Fruit fly (Drosophila melanogaster) whole organism: ENCODE measurements around the gene Grip163.

ENCODE experiments used
- CG8478 ChIP-seq: fragments of >200 bp; optimal IDR thresholded peaks from 2 replicates; lab custom pipeline; 2018; ENCODE audit warnings: inconsistent platforms
- Dll ChIP-seq: fragments of >200 bp; optimal IDR thresholded peaks from 2 replicates; lab custom pipeline; 2017
- EcR ChIP-seq, 2 experiments: fragments of >200 bp; optimal IDR thresholded peaks; 2 replicates each; lab custom pipeline; 2017; ENCODE audit warnings: missing biosample characterization in 2 of 2, missing genetic modification characterization in 2 of 2, missing genetic modification reagents in 2 of 2
- pan ChIP-seq: fragments of >200 bp; optimal IDR thresholded peaks from 2 replicates; lab custom pipeline; 2017
- psq ChIP-seq: fragments of >200 bp; optimal IDR thresholded peaks from 2 replicates; lab custom pipeline; 2017
- usp ChIP-seq: fragments of >200 bp; optimal IDR thresholded peaks from 2 replicates; lab custom pipeline; 2017; ENCODE audit warnings: missing biosample characterization, missing genetic modification characterization, mixed read lengths

Gene Grip163

dm6 chr3L:12023137-12023792 lies 25.3 kb upstream of the Grip163 start:
- TF ChIP-seq EcR (GFP tag; optimal IDR thresholded peaks at IDR 0.05; lab: Kevin White, UChicago) (no peak), psq (lab: Kevin White, UChicago) (no peak), CG8478 (lab: Kevin White, UChicago) (no peak), pan (lab: Kevin White, UChicago) (no peak), Dll (lab: Kevin White, UChicago) (no peak), usp (no peak)

- TF ChIP-seq usp (no peak), psq (lab: Kevin White, UChicago) (no peak)
These were observed 24.0 kb upstream of the Grip163 start for dm6 chr3L:12021903-12022302.

dm6 chr3L:12016186-12016585 lies 18.2 kb upstream of the Grip163 start:
- TF ChIP-seq psq (lab: Kevin White, UChicago) (no peak), CG8478 (lab: Kevin White, UChicago) (no peak), usp (no peak), EcR (GFP tag; optimal IDR thresholded peaks at IDR 0.05; lab: Kevin White, UChicago) (no peak)

- TF ChIP-seq CG8478 (lab: Kevin White, UChicago) = no peak
- TF ChIP-seq usp = no peak
- no peak for TF ChIP-seq Dll (lab: Kevin White, UChicago)
- no peak for TF ChIP-seq pan (lab: Kevin White, UChicago)
- no peak for TF ChIP-seq psq (lab: Kevin White, UChicago)
- TF ChIP-seq EcR (GFP tag; optimal IDR thresholded peaks at IDR 0.05; lab: Kevin White, UChicago) = no peak
These were observed 16.3 kb upstream of the Grip163 start for dm6 chr3L:12014272-12014671.

- no peak for TF ChIP-seq usp
- TF ChIP-seq psq (lab: Kevin White, UChicago) = no peak
These were observed 15.8 kb upstream of the Grip163 start for dm6 chr3L:12013698-12014097.

dm6 chr3L:12007945-12008344 lies 10.0 kb upstream of the Grip163 start:
- TF ChIP-seq CG8478 (lab: Kevin White, UChicago) (no peak), EcR (GFP tag; optimal IDR thresholded peaks at IDR 0.05; lab: Kevin White, UChicago) (no peak), psq (lab: Kevin White, UChicago) (no peak), usp (no peak), Dll (lab: Kevin White, UChicago) (no peak), pan (lab: Kevin White, UChicago) (no peak)

- TF ChIP-seq pan (lab: Kevin White, UChicago) (no peak), CG8478 (lab: Kevin White, UChicago) (no peak), EcR (GFP tag; optimal IDR thresholded peaks at IDR 0.05; lab: Kevin White, UChicago) (no peak), usp (no peak), psq (lab: Kevin White, UChicago) (no peak), Dll (lab: Kevin White, UChicago) (no peak)
These were observed 6.2 kb upstream of the Grip163 start for dm6 chr3L:12004136-12004535.

- TF ChIP-seq CG8478 (lab: Kevin White, UChicago) = no peak
- no peak for TF ChIP-seq psq (lab: Kevin White, UChicago)
- no peak for TF ChIP-seq Dll (lab: Kevin White, UChicago)
- no peak for TF ChIP-seq usp
- no peak for TF ChIP-seq pan (lab: Kevin White, UChicago)
- TF ChIP-seq EcR (GFP tag; optimal IDR thresholded peaks at IDR 0.05; lab: Kevin White, UChicago) = no peak
These were observed 5.5 kb upstream of the Grip163 start for dm6 chr3L:12003457-12003856.

- TF ChIP-seq psq (lab: Kevin White, UChicago) (no peak), pan (lab: Kevin White, UChicago) (no peak)
These were observed 4.6 kb upstream of the Grip163 start, which contains the start of the genes Pop2 and CG6928 for dm6 chr3L:12002321-12003248. Gene Pop2 (minus strand): TSS chr3L:12002915. Gene CG6928 (plus strand): TSS chr3L:12003155.

- TF ChIP-seq psq (lab: Kevin White, UChicago) (no peak), Dll (lab: Kevin White, UChicago) (no peak), usp (no peak)
These were observed 5.0 kb downstream of the Grip163 start, which contains the start of gene viaf for dm6 chr3L:11992960-11993359. Gene viaf (minus strand): TSS chr3L:11993179.

dm6 chr3L:11990436-11990835 lies 7.5 kb downstream of the Grip163 start, which contains the start of gene CG6931:
Gene CG6931 (plus strand): TSS chr3L:11990736.
- no peak for TF ChIP-seq Dll (lab: Kevin White, UChicago)
- TF ChIP-seq pan (lab: Kevin White, UChicago) = no peak

- TF ChIP-seq pan (lab: Kevin White, UChicago) = no peak
- TF ChIP-seq CG8478 (lab: Kevin White, UChicago) = no peak
- no peak for TF ChIP-seq psq (lab: Kevin White, UChicago)
- no peak for TF ChIP-seq Dll (lab: Kevin White, UChicago)
- no peak for TF ChIP-seq usp
- TF ChIP-seq EcR (GFP tag; optimal IDR thresholded peaks at IDR 0.05; lab: Kevin White, UChicago) = no peak
These were observed 13.3 kb downstream of the Grip163 start, which contains the start of gene CG6938 for dm6 chr3L:11984606-11985005. Gene CG6938 (plus strand): TSS chr3L:11984906.
